Worm (Caenorhabditis elegans): ENCODE results near the gene ZK637.4.

The ZK637.4 gene

DNA sequence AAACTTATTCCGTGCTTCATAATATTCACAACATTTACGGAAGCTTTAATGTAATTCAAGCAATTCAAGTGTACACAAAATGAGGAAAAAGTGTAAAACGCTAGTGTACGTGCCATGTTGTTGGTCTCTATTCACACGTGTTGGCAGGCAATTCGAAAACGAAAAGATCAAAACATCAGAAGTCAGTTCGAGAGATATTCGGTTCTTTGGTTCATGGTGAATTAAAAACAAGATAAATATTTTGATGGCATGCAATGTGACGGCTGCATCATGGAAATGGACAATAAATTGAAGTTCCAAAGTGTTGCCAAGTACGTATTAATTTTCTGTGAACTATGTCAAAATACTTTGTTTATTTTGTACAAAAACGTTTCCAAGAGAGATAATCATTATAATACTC lies 28.5 kb downstream of the ZK637.4 start:
- TF ChIP-seq dve-1 (tag; optimal IDR thresholded peaks at IDR 0.05) (no peak), ceh-18 (tag; optimal IDR thresholded peaks at IDR 0.05) (peak; percentile 7), nfya-1 (tag; optimal IDR thresholded peaks at IDR 0.05) (peak; percentile 34), ama-1 (optimal IDR thresholded peaks at IDR 0.05) (peak; percentile 22)

DNA sequence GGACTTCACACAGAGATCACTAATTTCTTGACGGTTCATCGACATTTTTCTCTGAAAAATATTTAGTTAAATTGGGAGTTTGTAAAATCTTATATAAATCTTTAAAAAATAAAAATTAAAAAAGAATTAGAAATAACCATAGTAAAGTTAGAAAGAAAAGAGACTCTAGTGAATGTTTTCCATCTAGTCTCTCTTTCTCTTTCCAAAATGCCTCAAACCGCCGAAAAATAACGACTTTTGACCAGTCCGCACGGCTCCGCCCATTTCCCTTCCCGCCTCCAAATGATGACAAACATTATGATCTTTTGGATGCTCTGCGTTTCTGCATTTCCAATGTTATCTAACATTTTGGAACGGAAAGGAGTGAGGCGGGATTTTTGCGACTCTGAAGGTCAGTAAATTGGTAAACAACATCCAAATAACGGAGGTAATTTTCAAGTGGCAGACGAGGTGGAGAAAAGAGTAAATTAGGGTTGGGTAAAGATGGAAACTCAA lies 29.7 kb downstream of the ZK637.4 start, which contains the start of gene glb-1:
Gene glb-1 (minus strand): TSS at position 51 of the 495 bp plus-strand sequence.
- TF ChIP-seq nhr-232 (tag; optimal IDR thresholded peaks at IDR 0.05) (no peak), mec-3 (tag; optimal IDR thresholded peaks at IDR 0.05; ENCODE audit: borderline replicate concordance) (no peak), dmd-4 (tag; optimal IDR thresholded peaks at IDR 0.05; ENCODE audit: borderline replicate concordance) (no peak), nfya-1 (tag; optimal IDR thresholded peaks at IDR 0.05) (no peak), ztf-16 (tag; optimal IDR thresholded peaks at IDR 0.05) (no peak), unc-55 (GFP tag; optimal IDR thresholded peaks at IDR 0.05) (peak; percentile 61)

DNA sequence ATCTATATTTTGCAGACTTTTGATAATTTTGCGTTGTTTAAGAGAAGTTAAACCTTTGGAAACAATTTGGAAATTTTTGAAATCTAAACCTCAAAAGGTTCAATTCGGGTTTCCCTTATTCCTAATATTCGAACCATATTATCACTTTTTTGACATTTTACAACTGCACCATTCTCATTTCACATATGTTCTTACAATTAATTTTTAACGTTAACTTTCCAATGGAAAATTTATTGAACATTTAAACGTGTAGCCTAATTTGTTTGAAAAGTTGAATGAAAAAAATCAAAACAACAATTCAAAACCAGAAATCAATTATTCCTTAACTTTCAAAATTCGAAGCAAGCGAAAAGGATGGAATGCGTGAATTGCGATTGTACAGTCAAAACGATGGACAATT lies 30.4 kb downstream of the ZK637.4 start, which contains the start of gene ZK637.12:
Gene ZK637.12 (plus strand): TSS at position 301 of the 400 bp plus-strand sequence.
- TF ChIP-seq ceh-18 (tag; optimal IDR thresholded peaks at IDR 0.05), result no peak
- no peak for TF ChIP-seq lin-11 (tag; optimal IDR thresholded peaks at IDR 0.05)
- TF ChIP-seq elt-4 (tag; optimal IDR thresholded peaks at IDR 0.05), result no peak
- no peak for TF ChIP-seq syd-9 (tag; optimal IDR thresholded peaks at IDR 0.05)
- no peak for TF ChIP-seq unc-3 (GFP tag; conservative IDR thresholded peaks at IDR 0.05)
- no peak for TF ChIP-seq unc-3 (tag; optimal IDR thresholded peaks at IDR 0.05)
- TF ChIP-seq pha-2 (tag; optimal IDR thresholded peaks at IDR 0.05), result no peak
- no peak for TF ChIP-seq eyg-1 (tag; optimal IDR thresholded peaks at IDR 0.05)
- TF ChIP-seq sox-4 (tag; optimal IDR thresholded peaks at IDR 0.05), result no peak
- TF ChIP-seq ceh-30 (tag; optimal IDR thresholded peaks at IDR 0.05), result no peak
- no peak for TF ChIP-seq madf-2 (tag; optimal IDR thresholded peaks at IDR 0.05)
- TF ChIP-seq lim-6 (tag; optimal IDR thresholded peaks at IDR 0.05), result no peak
- TF ChIP-seq ceh-48 (tag; optimal IDR thresholded peaks at IDR 0.05), result no peak
- TF ChIP-seq pha-4 (tag; optimal IDR thresholded peaks at IDR 0.05), result no peak
- no peak for TF ChIP-seq K02D7.2 (tag; optimal IDR thresholded peaks at IDR 0.05)
- no peak for TF ChIP-seq unc-86 (tag; optimal IDR thresholded peaks at IDR 0.05)
- TF ChIP-seq ceh-34 (tag; optimal IDR thresholded peaks at IDR 0.05), result no peak

DNA sequence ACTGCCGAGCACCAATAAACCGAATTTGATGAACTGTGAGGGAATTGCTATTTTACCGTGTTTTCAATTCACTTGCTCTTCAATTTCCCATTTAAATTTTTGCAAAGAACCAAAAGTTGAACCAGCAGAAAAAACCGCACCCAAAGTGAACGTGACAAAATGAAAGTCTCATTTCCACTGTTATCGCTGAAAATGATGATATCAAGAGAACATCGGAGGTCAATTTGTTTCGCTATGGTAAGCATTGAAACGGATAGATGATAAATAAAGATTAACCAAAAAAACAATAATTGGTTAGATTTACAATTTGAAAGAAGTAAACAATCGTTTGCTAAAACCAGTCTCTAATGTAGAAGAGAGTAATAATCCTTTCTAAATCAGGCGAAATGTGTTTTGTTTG lies 32.0 kb downstream of the ZK637.4 start:
- TF ChIP-seq nhr-11 (tag; optimal IDR thresholded peaks at IDR 0.05) (no peak), sox-4 (tag; optimal IDR thresholded peaks at IDR 0.05) (no peak), sox-2 (GFP tag; IDR thresholded peaks at IDR 0.05) (no peak), hlh-15 (tag; optimal IDR thresholded peaks at IDR 0.05) (no peak), ref-2 (tag; optimal IDR thresholded peaks at IDR 0.05) (no peak), pros-1 (tag; optimal IDR thresholded peaks at IDR 0.05) (no peak), zip-5 (tag; optimal IDR thresholded peaks at IDR 0.05) (no peak), ceh-45 (GFP tag; IDR thresholded peaks at IDR 0.05) (no peak), pha-4 (tag; optimal IDR thresholded peaks at IDR 0.05) (no peak), pat-9 (tag; optimal IDR thresholded peaks at IDR 0.05) (no peak), C38D4.7 (GFP tag; optimal IDR thresholded peaks at IDR 0.05) (no peak), npax-4 (tag; optimal IDR thresholded peaks at IDR 0.05) (no peak), hlh-8 (tag; optimal IDR thresholded peaks at IDR 0.05) (no peak), fax-1 (tag; optimal IDR thresholded peaks at IDR 0.05) (no peak), unc-3 (GFP tag; conservative IDR thresholded peaks at IDR 0.05) (no peak), unc-3 (tag; optimal IDR thresholded peaks at IDR 0.05) (no peak), che-1 (tag; optimal IDR thresholded peaks at IDR 0.05) (no peak), T23F11.4 (GFP tag; optimal IDR thresholded peaks at IDR 0.05) (no peak)
